Fruit fly (Drosophila melanogaster): ENCODE data around the gene in.

DNA sequence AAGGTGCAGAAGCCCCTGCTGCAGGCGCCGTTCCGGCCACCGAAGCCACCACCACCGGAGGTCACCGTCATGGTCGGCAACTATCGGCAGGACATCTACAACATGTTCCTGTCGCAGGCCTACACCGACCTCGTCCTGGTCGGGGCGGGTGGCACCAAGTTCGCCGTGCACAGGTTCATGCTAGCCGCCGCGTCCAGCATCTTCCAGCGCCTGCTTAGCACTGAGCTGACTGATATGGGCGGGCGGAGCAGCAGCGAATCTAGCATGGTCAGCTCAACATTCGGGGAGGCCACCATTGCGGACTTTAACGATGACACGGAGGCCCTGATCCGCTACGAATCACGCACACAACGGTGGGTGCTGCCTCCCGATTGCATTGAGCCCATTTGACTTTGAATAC lies 12.5 kb downstream of the in start:
- TF ChIP-seq CG10348 (GFP tag; IDR thresholded peaks at IDR 0.05) (no peak), EcR (GFP tag; optimal IDR thresholded peaks at IDR 0.05) (no peak), gl (tag; optimal IDR thresholded peaks at IDR 0.05) (no peak), rn (GFP tag; IDR thresholded peaks at IDR 0.05) (no peak), CG15710 (tag; optimal IDR thresholded peaks at IDR 0.05) (no peak), CG9948 (tag; optimal IDR thresholded peaks at IDR 0.05) (no peak), CG13204 (GFP tag; optimal IDR thresholded peaks at IDR 0.05) (no peak), Pif1A (GFP tag; optimal IDR thresholded peaks at IDR 0.05) (no peak), Ets98B (GFP tag; IDR thresholded peaks at IDR 0.05) (no peak), fd96Ca (GFP tag; IDR thresholded peaks at IDR 0.05) (no peak), Pif1B (GFP tag; optimal IDR thresholded peaks at IDR 0.05) (no peak), CG17806 (tag; optimal IDR thresholded peaks at IDR 0.05) (no peak), Snoo (tag; optimal IDR thresholded peaks at IDR 0.05) (no peak), CG34367 (tag; optimal IDR thresholded peaks at IDR 0.05) (no peak)
